Worm (Caenorhabditis elegans) whole organism, young adult: ENCODE measurements around the gene R08F11.1.

Experiments used
- K12H6.12 ChIP-seq: fragments of 200-800 bp; sonication (Bioruptor generic); optimal IDR thresholded peaks from 2 replicates; lab custom pipeline; 2018; ENCODE audit warnings: mild to moderate bottlenecking, missing genetic modification characterization, missing compliant biosample characterization
- ceh-100 ChIP-seq: fragments of 200-800 bp; sonication (Bioruptor generic); IDR thresholded peaks from 2 replicates; pipeline ENCODE4 v1.3.6; 2022; ENCODE audit warnings: missing genetic modification reagents, missing genetic modification characterization, missing compliant biosample characterization
- sea-2 ChIP-seq: fragments of 200-800 bp; sonication (Bioruptor generic); IDR thresholded peaks from 2 replicates; pipeline ENCODE4 v1.3.6; 2022; ENCODE audit warnings: missing genetic modification characterization, missing compliant biosample characterization

DNA sequence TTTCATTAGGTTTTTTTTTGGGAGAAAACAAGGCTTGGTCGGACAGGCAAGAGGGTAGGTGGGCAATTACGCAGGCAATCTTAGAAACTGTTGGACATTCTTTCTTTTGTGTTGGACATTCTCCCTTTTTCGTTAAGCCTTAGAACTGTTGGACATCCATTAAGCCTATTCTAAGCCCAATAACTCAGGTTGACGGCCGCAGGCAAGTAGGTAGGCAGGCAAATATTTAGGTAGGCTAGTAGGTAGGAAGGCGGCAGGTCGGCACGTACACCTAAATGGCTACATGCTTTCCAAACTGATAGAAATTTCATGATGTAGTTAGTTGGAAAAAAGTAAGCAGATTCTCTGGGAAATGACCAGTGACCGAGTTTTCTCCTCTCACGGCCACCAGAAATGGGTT is 48.1 kb upstream of the R08F11.1 start:
- no peak for TF ChIP-seq ceh-100 (GFP tag; lab: Robert Waterston, UW)
- TF ChIP-seq sea-2 (GFP tag; lab: Robert Waterston, UW) = no peak
- no peak for TF ChIP-seq K12H6.12 (tag; lab: Kevin White, UChicago)
